Worm (Caenorhabditis elegans): Measurements from ENCODE around the gene pqn-35.

ce11 chrII:4600818-4601217, 12.0 kb upstream of the pqn-35 start:
- TF ChIP-seq ztf-1 (GFP tag; conservative IDR thresholded peaks at IDR 0.05) (no peak), nhr-77 (tag; optimal IDR thresholded peaks at IDR 0.05) (no peak), nhr-12 (tag; optimal IDR thresholded peaks at IDR 0.05) (no peak), zag-1 (tag; optimal IDR thresholded peaks at IDR 0.05) (no peak), elt-3 (tag; optimal IDR thresholded peaks at IDR 0.05) (no peak), fos-1 (tag; optimal IDR thresholded peaks at IDR 0.05) (no peak)

Data from whole organism, L2 larva.